Worm (Caenorhabditis elegans) whole organism, early embryonic: ENCODE measurements around the gene C39E9.7.

Experiments used
- aly-1 ChIP-seq: sonication (generic microtip); optimal IDR thresholded peaks from 2 replicates; lab custom pipeline; 2016; ENCODE audit warnings: missing genetic modification characterization, missing compliant biosample characterization
- ama-1 ChIP-seq: fragments of 150-350 bp; optimal IDR thresholded peaks from 2 replicates; lab custom pipeline; 2014
- ceh-36 ChIP-seq: sonication (generic microtip); optimal IDR thresholded peaks from 2 replicates; lab custom pipeline; 2016; ENCODE audit warnings: missing genetic modification characterization, inconsistent platforms, missing compliant biosample characterization
- ets-7 ChIP-seq: sonication (generic microtip); optimal IDR thresholded peaks from 2 replicates; lab custom pipeline; 2016; ENCODE audit warnings: missing genotype, missing genetic modification characterization, missing compliant biosample characterization
- hmg-4 ChIP-seq: fragments of 200-800 bp; sonication (Bioruptor generic); optimal IDR thresholded peaks from 2 replicates; lab custom pipeline; 2018; ENCODE audit warnings: mild to moderate bottlenecking, missing genetic modification characterization, missing compliant biosample characterization
- hnd-1 ChIP-seq: sonication (generic microtip); optimal IDR thresholded peaks from 2 replicates; lab custom pipeline; 2016; ENCODE audit warnings: missing genetic modification characterization, missing compliant biosample characterization
- tbx-37 ChIP-seq: fragments of 200-800 bp; sonication (Bioruptor generic); conservative IDR thresholded peaks from 2 replicates; pipeline ENCODE4 v1.3.6; 2022; ENCODE audit warnings: missing genetic modification reagents, missing genetic modification characterization, missing compliant biosample characterization
- tra-4 ChIP-seq: sonication (generic microtip); optimal IDR thresholded peaks from 2 replicates; lab custom pipeline; 2017; ENCODE audit warnings: missing genetic modification characterization, missing compliant biosample characterization

DNA sequence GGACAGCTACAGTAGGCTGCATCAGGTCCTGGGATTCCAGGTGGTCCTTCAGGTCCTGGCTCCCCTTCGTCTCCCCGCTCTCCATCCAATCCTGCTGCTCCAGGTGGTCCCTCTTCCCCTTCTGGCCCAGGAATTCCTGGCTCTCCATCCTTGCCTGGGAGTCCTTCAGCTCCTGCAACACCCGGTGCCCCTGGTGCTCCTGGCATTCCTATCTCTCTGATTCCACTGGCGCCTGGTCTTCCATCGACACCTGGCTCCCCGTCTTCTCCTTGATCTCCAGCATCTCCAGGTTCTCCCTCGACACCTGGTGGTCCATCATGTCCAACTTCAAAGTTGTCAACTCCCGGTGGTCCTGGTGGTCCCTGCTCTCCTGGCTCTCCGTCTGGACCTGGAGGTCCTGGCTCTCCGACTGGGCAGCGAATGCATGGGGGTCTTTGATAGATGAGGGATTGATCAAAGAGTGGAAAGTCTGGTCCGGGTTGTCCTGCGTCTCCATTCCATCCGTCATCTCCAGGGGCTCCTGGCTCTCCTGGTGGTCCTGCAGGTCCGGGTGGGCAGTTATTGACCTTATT is 13.2 kb upstream of the C39E9.7 start:
- TF ChIP-seq ceh-36 = no peak
- peak; percentile 42 for TF ChIP-seq hmg-4 (GFP tag; lab: Kevin White, UChicago)
- no peak for TF ChIP-seq ama-1 (lab: Kevin White, UChicago)
- TF ChIP-seq aly-1 (tag; lab: Kevin White, UChicago) = no peak
- TF ChIP-seq hnd-1 (tag; lab: Kevin White, UChicago) = no peak
- TF ChIP-seq tra-4 (tag; lab: Kevin White, UChicago) = no peak
- TF ChIP-seq tbx-37 (GFP tag; lab: Robert Waterston, UW) = no peak
- no peak for TF ChIP-seq ets-7
